Worm (Caenorhabditis elegans) whole organism, young adult: ENCODE results near the gene acr-12.
A peak's percentile ranks its signal among the peaks of the same experiment; 100 is the strongest.

Experiments used
- B0261.1 ChIP-seq: sonication (generic microtip); optimal IDR thresholded peaks from 2 replicates; lab custom pipeline; 2016; ENCODE audit warnings: mild to moderate bottlenecking, missing genetic modification characterization, moderate library complexity, missing compliant biosample characterization
- C17E4.6 ChIP-seq: fragments of 200-800 bp; sonication (Bioruptor generic); IDR thresholded peaks from 2 replicates; pipeline ENCODE4 v1.3.6; 2022; ENCODE audit warnings: missing genetic modification reagents, missing genetic modification characterization, missing compliant biosample characterization
- F10E7.11 ChIP-seq: sonication (generic microtip); optimal IDR thresholded peaks from 2 replicates; lab custom pipeline; 2017; ENCODE audit warnings: mild to moderate bottlenecking, missing genetic modification characterization, moderate library complexity, missing compliant biosample characterization
- F23B12.7 ChIP-seq: sonication (generic microtip); optimal IDR thresholded peaks from 2 replicates; lab custom pipeline; 2017; ENCODE audit warnings: missing genetic modification characterization, mild to moderate bottlenecking, missing compliant biosample characterization, antibody characterized with exemption, moderate library complexity; ENCODE audit not compliant: insufficient read depth
- F33H1.4 ChIP-seq: fragments of 200-800 bp; sonication (Bioruptor generic); IDR thresholded peaks from 2 replicates; pipeline ENCODE4 v1.3.6; 2022; ENCODE audit warnings: missing genetic modification reagents, missing genetic modification characterization, missing compliant biosample characterization
- F37B4.10 ChIP-seq: fragments of 200-800 bp; sonication (Bioruptor generic); IDR thresholded peaks from 2 replicates; pipeline ENCODE4 v1.3.6; 2022; ENCODE audit warnings: missing genetic modification characterization, missing compliant biosample characterization
- F49E8.2 ChIP-seq: sonication (generic microtip); optimal IDR thresholded peaks from 3 replicates; lab custom pipeline; 2017; ENCODE audit warnings: missing genetic modification characterization, mild to moderate bottlenecking, missing compliant biosample characterization, antibody characterized with exemption, moderate library complexity; ENCODE audit not compliant: insufficient read depth
- F52B5.7 ChIP-seq: sonication (generic microtip); optimal IDR thresholded peaks from 2 replicates; lab custom pipeline; 2016; ENCODE audit warnings: mild to moderate bottlenecking, missing genetic modification characterization, missing compliant biosample characterization
- F57C9.4 ChIP-seq: sonication (generic microtip); optimal IDR thresholded peaks from 2 replicates; lab custom pipeline; 2017; ENCODE audit warnings: mild to moderate bottlenecking, missing genetic modification characterization, missing compliant biosample characterization
- T26A5.8 ChIP-seq: sonication (generic microtip); optimal IDR thresholded peaks from 2 replicates; lab custom pipeline; 2016; ENCODE audit warnings: missing genetic modification characterization, missing compliant biosample characterization
- Y53G8AR.9 ChIP-seq: fragments of 200-800 bp; sonication (Bioruptor generic); conservative IDR thresholded peaks from 2 replicates; pipeline ENCODE4 v1.3.6; 2022; ENCODE audit warnings: missing genetic modification reagents, missing genetic modification characterization, missing compliant biosample characterization
- ama-1 ChIP-seq, 3 experiments: fragments of 150-350 bp in 1 of 3; sonication (generic microtip) in 2 of 3; optimal IDR thresholded peaks; 2 replicates each; lab custom pipeline; 2014 to 2018; ENCODE audit warnings: missing biosample characterization in 2 of 3, missing genetic modification characterization in 2 of 3, missing genetic modification reagents in 2 of 3
- atf-7 ChIP-seq: sonication (generic microtip); optimal IDR thresholded peaks from 2 replicates; lab custom pipeline; 2017; ENCODE audit warnings: mild to moderate bottlenecking, missing genetic modification characterization, missing compliant biosample characterization
- bed-1 ChIP-seq: fragments of 200-800 bp; sonication (Bioruptor generic); IDR thresholded peaks from 2 replicates; pipeline ENCODE4 v1.3.6; 2022; ENCODE audit warnings: missing genetic modification reagents, missing genetic modification characterization, missing compliant biosample characterization
- bed-2 ChIP-seq: fragments of 200-800 bp; sonication (Bioruptor generic); IDR thresholded peaks from 2 replicates; pipeline ENCODE4 v1.3.6; 2022; ENCODE audit warnings: missing genetic modification reagents, missing genetic modification characterization, missing compliant biosample characterization
- ceh-58 ChIP-seq: fragments of 200-800 bp; sonication (Bioruptor generic); IDR thresholded peaks from 2 replicates; pipeline ENCODE4 v1.3.6; 2022; ENCODE audit warnings: missing genetic modification characterization, missing compliant biosample characterization
- egrh-3 ChIP-seq: fragments of 200-800 bp; sonication (Bioruptor generic); IDR thresholded peaks from 2 replicates; pipeline ENCODE4 v1.3.6; 2022; ENCODE audit warnings: missing genetic modification reagents, missing genetic modification characterization, missing compliant biosample characterization
- fkh-3 ChIP-seq: sonication (generic microtip); optimal IDR thresholded peaks from 2 replicates; lab custom pipeline; 2016; ENCODE audit warnings: mild to moderate bottlenecking, missing genetic modification characterization, missing compliant biosample characterization
- him-1 ChIP-seq: sonication (generic microtip); optimal IDR thresholded peaks from 2 replicates; lab custom pipeline; 2016; ENCODE audit warnings: missing genotype, missing genetic modification reagents, missing genetic modification characterization, missing compliant biosample characterization
- hlh-12 ChIP-seq: sonication (generic microtip); optimal IDR thresholded peaks from 2 replicates; lab custom pipeline; 2016; ENCODE audit warnings: missing genetic modification characterization, missing compliant biosample characterization
- hlh-26 ChIP-seq: fragments of 200-800 bp; sonication (Bioruptor generic); conservative IDR thresholded peaks from 2 replicates; pipeline ENCODE4 v1.3.6; 2022; ENCODE audit warnings: missing genetic modification reagents, missing genetic modification characterization, missing compliant biosample characterization
- lag-1 ChIP-seq: fragments of 200-800 bp; sonication (Bioruptor generic); IDR thresholded peaks from 2 replicates; pipeline ENCODE4 v1.3.6; 2022; ENCODE audit warnings: missing genetic modification reagents, missing genetic modification characterization, missing compliant biosample characterization
- lin-35 ChIP-seq, 3 experiments: fragments of 150-350 bp in 2 of 3; sonication (generic microtip) in 1 of 3; optimal IDR thresholded peaks; 2 replicates each; lab custom pipeline; 2014 to 2018; ENCODE audit warnings: missing biosample characterization in 3 of 3, missing genetic modification characterization in 3 of 3, missing genetic modification reagents in 3 of 3
- lin-40 ChIP-seq: sonication (generic microtip); optimal IDR thresholded peaks from 2 replicates; lab custom pipeline; 2016; ENCODE audit warnings: missing genetic modification characterization, mild to moderate bottlenecking, missing compliant biosample characterization, missing genotype, missing genetic modification reagents
- lsy-27 ChIP-seq: sonication (generic microtip); optimal IDR thresholded peaks from 2 replicates; lab custom pipeline; 2017; ENCODE audit warnings: missing genetic modification characterization, mild to moderate bottlenecking, missing compliant biosample characterization, antibody characterized with exemption, missing genotype, borderline replicate concordance; ENCODE audit not compliant: insufficient read depth
- madf-10 ChIP-seq: sonication (generic microtip); optimal IDR thresholded peaks from 2 replicates; lab custom pipeline; 2016; ENCODE audit warnings: mild to moderate bottlenecking, missing genetic modification characterization, missing compliant biosample characterization
- madf-8 ChIP-seq: fragments of 200-800 bp; sonication (Bioruptor generic); conservative IDR thresholded peaks from 2 replicates; pipeline ENCODE4 v1.3.6; 2022; ENCODE audit warnings: missing genetic modification reagents, missing genetic modification characterization, missing compliant biosample characterization
- mcd-1 ChIP-seq: fragments of 200-800 bp; sonication (Bioruptor generic); IDR thresholded peaks from 2 replicates; pipeline ENCODE4 v1.3.6; 2022; ENCODE audit warnings: missing genetic modification reagents, missing genetic modification characterization, missing compliant biosample characterization
- mel-28 ChIP-seq: sonication (generic microtip); optimal IDR thresholded peaks from 2 replicates; lab custom pipeline; 2016; ENCODE audit warnings: borderline replicate concordance, mild to moderate bottlenecking, missing genetic modification characterization, missing compliant biosample characterization
- mxl-1 ChIP-seq: sonication (generic microtip); optimal IDR thresholded peaks from 2 replicates; lab custom pipeline; 2016; ENCODE audit warnings: missing genetic modification characterization, missing compliant biosample characterization
- nfya-1 ChIP-seq: sonication (generic microtip); optimal IDR thresholded peaks from 2 replicates; lab custom pipeline; 2017; ENCODE audit warnings: antibody characterized with exemption, missing compliant biosample characterization, missing genetic modification characterization, borderline replicate concordance; ENCODE audit not compliant: insufficient read depth
- nhr-179 ChIP-seq: sonication (generic microtip); optimal IDR thresholded peaks from 2 replicates; lab custom pipeline; 2016; ENCODE audit warnings: mild to moderate bottlenecking, missing genetic modification characterization, missing compliant biosample characterization
- nhr-27 ChIP-seq: fragments of 200-800 bp; sonication (Bioruptor generic); optimal IDR thresholded peaks from 2 replicates; lab custom pipeline; 2018; ENCODE audit warnings: mild to moderate bottlenecking, missing genetic modification characterization, moderate library complexity, missing compliant biosample characterization
- nhr-80 ChIP-seq: sonication (generic microtip); optimal IDR thresholded peaks from 2 replicates; lab custom pipeline; 2016; ENCODE audit warnings: missing genetic modification characterization, missing compliant biosample characterization
- rcor-1 ChIP-seq: fragments of 200-800 bp; sonication (Bioruptor generic); IDR thresholded peaks from 2 replicates; pipeline ENCODE4 v1.3.6; 2022; ENCODE audit warnings: missing genetic modification reagents, missing genetic modification characterization, missing compliant biosample characterization
- rec-8 ChIP-seq, 2 experiments: sonication (generic microtip); optimal IDR thresholded peaks; 2 replicates each; lab custom pipeline; 2016; ENCODE audit warnings: mild to moderate bottlenecking in 2 of 2, missing genetic modification characterization in 2 of 2, missing genetic modification reagents in 2 of 2, missing genotype in 2 of 2, missing biosample characterization in 1 of 2, missing compliant biosample characterization in 1 of 2, moderate library complexity in 1 of 2
- sea-2 ChIP-seq: fragments of 200-800 bp; sonication (Bioruptor generic); IDR thresholded peaks from 2 replicates; pipeline ENCODE4 v1.3.6; 2022; ENCODE audit warnings: missing genetic modification characterization, missing compliant biosample characterization
- snpc-1.3 ChIP-seq: sonication (generic microtip); optimal IDR thresholded peaks from 2 replicates; lab custom pipeline; 2017; ENCODE audit warnings: missing genetic modification characterization, mild to moderate bottlenecking, missing compliant biosample characterization, antibody characterized with exemption, moderate library complexity, missing genotype, missing genetic modification reagents; ENCODE audit not compliant: insufficient read depth
- snpc-4 ChIP-seq, 5 experiments: fragments of 150-350 bp in 1 of 5; sonication (generic microtip) in 4 of 5; optimal IDR thresholded peaks; 2 replicates each; lab custom pipeline; 2014 to 2018; ENCODE audit warnings: missing genetic modification characterization in 5 of 5, missing biosample characterization in 3 of 5, antibody characterized with exemption in 2 of 5, mild to moderate bottlenecking in 2 of 5, missing compliant biosample characterization in 2 of 5, missing genotype in 2 of 5, moderate library complexity in 2 of 5, missing genetic modification reagents in 1 of 5
- somi-1 ChIP-seq: fragments of 200-800 bp; sonication (Bioruptor generic); optimal IDR thresholded peaks from 2 replicates; lab custom pipeline; 2018; ENCODE audit warnings: mild to moderate bottlenecking, missing genetic modification characterization, missing compliant biosample characterization
- zfh-2 ChIP-seq: fragments of 200-800 bp; sonication (Bioruptor generic); conservative IDR thresholded peaks from 2 replicates; pipeline ENCODE4 v1.3.6; 2022; ENCODE audit warnings: missing genetic modification reagents, missing genetic modification characterization, missing compliant biosample characterization
- zim-3 ChIP-seq: sonication (generic microtip); optimal IDR thresholded peaks from 2 replicates; lab custom pipeline; 2017; ENCODE audit warnings: mild to moderate bottlenecking, missing genetic modification characterization, moderate library complexity, missing compliant biosample characterization
- ztf-18 ChIP-seq: sonication (generic microtip); optimal IDR thresholded peaks from 2 replicates; lab custom pipeline; 2016; ENCODE audit warnings: missing genotype, mild to moderate bottlenecking, missing genetic modification characterization, missing compliant biosample characterization
- ztf-28 ChIP-seq: fragments of 200-800 bp; sonication (Bioruptor generic); IDR thresholded peaks from 2 replicates; pipeline ENCODE4 v1.3.6; 2022; ENCODE audit warnings: missing genetic modification reagents, missing genetic modification characterization, missing compliant biosample characterization
- ztf-6 ChIP-seq: fragments of 200-800 bp; sonication (Bioruptor generic); IDR thresholded peaks from 2 replicates; pipeline ENCODE4 v1.3.6; 2022; ENCODE audit warnings: missing genetic modification reagents, missing genetic modification characterization, missing compliant biosample characterization

The acr-12 gene

ce11 chrX:13527347-13528092 lies 5.1 kb upstream of the acr-12 start, which contains the start of gene pab-2 (continued):
- TF ChIP-seq T26A5.8 (tag; lab: Kevin White, UChicago) (no peak), lag-1 (GFP tag; lab: Robert Waterston, UW) (no peak), Y53G8AR.9 (GFP tag; lab: Robert Waterston, UW) (0 out of 2 replicates have a peak, but pooled peaks have one; percentile 59), mcd-1 (GFP tag; lab: Robert Waterston, UW) (peak; percentile 65), bed-1 (no peak), F57C9.4 (tag; lab: Kevin White, UChicago) (no peak), zim-3 (tag; lab: Kevin White, UChicago) (no peak), lsy-27 (tag; lab: Kevin White, UChicago) (no peak), bed-2 (no peak), hlh-26 (GFP tag; lab: Robert Waterston, UW) (no peak), F49E8.2 (tag; lab: Kevin White, UChicago) (no peak), F10E7.11 (tag; lab: Kevin White, UChicago) (no peak), F33H1.4 (no peak), lin-40 (tag; lab: Kevin White, UChicago) (peak; percentile 79), F23B12.7 (tag; lab: Kevin White, UChicago) (no peak), nhr-27 (tag; lab: Kevin White, UChicago) (no peak), ztf-28 (no peak), F37B4.10 (GFP tag; lab: Robert Waterston, UW) (0 out of 2 replicates have a peak, but pooled peaks have one; percentile 43), rec-8 (tag; optimal IDR thresholded peaks at IDR 0.05; lab: Kevin White, UChicago) (no peak), madf-8 (GFP tag; lab: Robert Waterston, UW) (no peak), lin-35 (GFP tag; optimal IDR thresholded peaks at IDR 0.05; lab: Kevin White, UChicago) (peak in 1 of 3 experiments; percentile 44), ama-1 (optimal IDR thresholded peaks at IDR 0.05; lab: Kevin White, UChicago) (no peak), ama-1 (GFP tag; optimal IDR thresholded peaks at IDR 0.05; lab: Kevin White, UChicago) (no peak), mxl-1 (tag; lab: Kevin White, UChicago) (no peak), nfya-1 (no peak), nhr-80 (tag; lab: Kevin White, UChicago) (peak; percentile 97), rcor-1 (GFP tag; lab: Robert Waterston, UW) (0 out of 2 replicates have a peak, but pooled peaks have one; percentile 27), somi-1 (GFP tag; lab: Kevin White, UChicago) (peak; percentile 28), madf-10 (tag; lab: Kevin White, UChicago) (peak; percentile 53), C17E4.6 (GFP tag; lab: Robert Waterston, UW) (no peak), hlh-12 (tag; lab: Kevin White, UChicago) (no peak), him-1 (tag; lab: Kevin White, UChicago) (no peak), egrh-3 (GFP tag; lab: Robert Waterston, UW) (peak; percentile 58), sea-2 (GFP tag; lab: Robert Waterston, UW) (no peak), mel-28 (tag; lab: Kevin White, UChicago) (no peak), atf-7 (tag; lab: Kevin White, UChicago) (peak; percentile 76), B0261.1 (tag; lab: Kevin White, UChicago) (no peak), F52B5.7 (tag; lab: Kevin White, UChicago) (no peak), snpc-4 (GFP tag; optimal IDR thresholded peaks at IDR 0.05; lab: Kevin White, UChicago) (no peak), snpc-4 (tag; optimal IDR thresholded peaks at IDR 0.05; lab: Kevin White, UChicago) (peak in 3 of 4 experiments; percentile 22 to 50 (median 41)), snpc-1.3 (tag; lab: Kevin White, UChicago) (no peak), ztf-6 (no peak), zfh-2 (GFP tag; lab: Robert Waterston, UW) (peak; percentile 97), ztf-18 (tag; lab: Kevin White, UChicago) (peak; percentile 17), ceh-58 (no peak), fkh-3 (no peak), nhr-179 (tag; lab: Kevin White, UChicago) (no peak)
